Fruit fly (Drosophila melanogaster) whole organism, embryonic: ENCODE measurements around the gene CG31675.
A peak's percentile ranks its signal among the peaks of the same experiment; 100 is the strongest.

Experiments
- CG11695 ChIP-seq: fragments of 200-800 bp; sonication (Bioruptor generic); IDR thresholded peaks from 3 replicates; pipeline ENCODE4 v1.3.6; 2022; ENCODE audit warnings: missing biosample characterization, missing genetic modification characterization
- CG12659 ChIP-seq: fragments of 200-800 bp; sonication (Bioruptor generic); optimal IDR thresholded peaks from 3 replicates; lab custom pipeline; 2017; ENCODE audit warnings: mild to moderate bottlenecking, missing biosample characterization, missing genetic modification reagents, missing genetic modification characterization
- CG12744 ChIP-seq: fragments of 200-800 bp; sonication (Bioruptor generic); optimal IDR thresholded peaks from 2 replicates; lab custom pipeline; 2016; ENCODE audit warnings: missing biosample characterization, missing genetic modification characterization
- CG12769 ChIP-seq: fragments of 200-800 bp; sonication (Bioruptor generic); optimal IDR thresholded peaks from 2 replicates; lab custom pipeline; 2019; ENCODE audit warnings: missing biosample characterization, mild to moderate bottlenecking, missing genetic modification characterization, moderate library complexity
- CG13287 ChIP-seq: fragments of 200-800 bp; sonication (Bioruptor generic); IDR thresholded peaks from 2 replicates; pipeline ENCODE4 v1.3.6; 2022; ENCODE audit warnings: missing biosample characterization, missing genetic modification characterization; ENCODE audit not compliant: partially characterized antibody
- CG14441 ChIP-seq: fragments of 200-800 bp; sonication (Bioruptor generic); IDR thresholded peaks from 2 replicates; pipeline ENCODE4 v1.3.6; 2022; ENCODE audit warnings: missing biosample characterization, missing genetic modification characterization
- CG16863 ChIP-seq: fragments of 200-800 bp; sonication (Bioruptor generic); optimal IDR thresholded peaks from 3 replicates; lab custom pipeline; 2016; ENCODE audit warnings: missing biosample characterization, missing genetic modification characterization
- CG17385 ChIP-seq: fragments of 200-800 bp; sonication (Bioruptor generic); optimal IDR thresholded peaks from 3 replicates; lab custom pipeline; 2018; ENCODE audit warnings: missing biosample characterization, mild to moderate bottlenecking, missing genetic modification characterization
- CG18619 ChIP-seq: fragments of 200-800 bp; sonication (Bioruptor generic); optimal IDR thresholded peaks from 3 replicates; lab custom pipeline; 2017; ENCODE audit warnings: missing biosample characterization, mild to moderate bottlenecking, missing genetic modification characterization
- CG2120 ChIP-seq: fragments of 200-800 bp; sonication (Bioruptor generic); optimal IDR thresholded peaks from 3 replicates; lab custom pipeline; 2016; ENCODE audit warnings: missing biosample characterization, missing genetic modification characterization
- CG2875 ChIP-seq: fragments of 200-800 bp; sonication (Bioruptor generic); optimal IDR thresholded peaks from 2 replicates; lab custom pipeline; 2017; ENCODE audit warnings: missing biosample characterization, mild to moderate bottlenecking, missing genetic modification characterization, missing genetic modification reagents
- CG30431 ChIP-seq: fragments of 200-800 bp; sonication (Bioruptor generic); optimal IDR thresholded peaks from 2 replicates; lab custom pipeline; 2017; ENCODE audit warnings: missing biosample characterization, missing genetic modification characterization
- CG3065 ChIP-seq: fragments of 200-800 bp; sonication (Bioruptor generic); optimal IDR thresholded peaks from 2 replicates; lab custom pipeline; 2016; ENCODE audit warnings: missing biosample characterization, missing genetic modification characterization
- CG34224 ChIP-seq: fragments of 200-800 bp; sonication (Bioruptor generic); IDR thresholded peaks from 3 replicates; pipeline ENCODE4 v1.3.6; 2022; ENCODE audit warnings: missing biosample characterization, missing genetic modification characterization; ENCODE audit not compliant: partially characterized antibody
- CG3726 ChIP-seq: fragments of 200-800 bp; sonication (Bioruptor generic); IDR thresholded peaks from 3 replicates; pipeline ENCODE4, ENCODE4 v1.3.6; 2022; ENCODE audit warnings: missing biosample characterization, missing genetic modification characterization
- CG3838 ChIP-seq: fragments of 200-800 bp; sonication (Bioruptor generic); optimal IDR thresholded peaks from 3 replicates; lab custom pipeline; 2016; ENCODE audit warnings: missing biosample characterization, missing genetic modification characterization
- CG5953 ChIP-seq: fragments of 200-800 bp; sonication (Bioruptor generic); IDR thresholded peaks from 2 replicates; pipeline ENCODE4 v1.3.6; 2022; ENCODE audit warnings: missing biosample characterization, missing genetic modification characterization
- CG9437 ChIP-seq: fragments of 200-800 bp; sonication (Bioruptor generic); optimal IDR thresholded peaks from 2 replicates; lab custom pipeline; 2018; ENCODE audit warnings: missing biosample characterization, mild to moderate bottlenecking, missing genetic modification characterization
- D ChIP-seq, 2 experiments: fragments of 200-800 bp in 1 of 2; fragments of >200 bp in 1 of 2; sonication (Bioruptor generic) in 1 of 2; optimal IDR thresholded peaks; 2 replicates in 1 of 2; 3 replicates in 1 of 2; lab custom pipeline; 2017; ENCODE audit warnings: mild to moderate bottlenecking in 1 of 2, missing biosample characterization in 1 of 2, missing genetic modification characterization in 1 of 2, missing genetic modification reagents in 1 of 2
- E2f2 ChIP-seq: fragments of 200-800 bp; sonication (Bioruptor generic); IDR thresholded peaks from 2 replicates; pipeline ENCODE4 v1.3.6; 2022; ENCODE audit warnings: missing biosample characterization, missing genetic modification characterization
- Hand ChIP-seq: fragments of 200-800 bp; sonication (Bioruptor generic); optimal IDR thresholded peaks from 2 replicates; lab custom pipeline; 2017; ENCODE audit warnings: mild to moderate bottlenecking, missing biosample characterization, missing genetic modification reagents, missing genetic modification characterization
- Hr3 ChIP-seq: fragments of 200-800 bp; sonication (Bioruptor generic); optimal IDR thresholded peaks from 3 replicates; lab custom pipeline; 2016; ENCODE audit warnings: missing biosample characterization, missing genetic modification characterization
- Hsf ChIP-seq: fragments of 200-800 bp; sonication (Bioruptor generic); optimal IDR thresholded peaks from 3 replicates; lab custom pipeline; 2016; ENCODE audit warnings: missing biosample characterization, missing genetic modification characterization
- Lpt ChIP-seq: fragments of >200 bp; optimal IDR thresholded peaks from 2 replicates; lab custom pipeline; 2018; ENCODE audit warnings: missing biosample characterization, missing genetic modification characterization
- Mad ChIP-seq: fragments of 200-800 bp; sonication (Bioruptor generic); optimal IDR thresholded peaks from 2 replicates; lab custom pipeline; 2016; ENCODE audit warnings: missing biosample characterization, missing genetic modification characterization
- Neu2 ChIP-seq: fragments of 200-800 bp; sonication (Bioruptor generic); optimal IDR thresholded peaks from 3 replicates; lab custom pipeline; 2016; ENCODE audit warnings: missing biosample characterization, missing genetic modification characterization, borderline replicate concordance
- NfI ChIP-seq: fragments of 200-800 bp; sonication (Bioruptor generic); optimal IDR thresholded peaks from 3 replicates; lab custom pipeline; 2018; ENCODE audit warnings: missing biosample characterization, mild to moderate bottlenecking, missing genetic modification characterization, moderate library complexity
- Oaz ChIP-seq: fragments of 200-800 bp; sonication (Bioruptor generic); IDR thresholded peaks from 2 replicates; pipeline ENCODE4 v1.3.6; 2022; ENCODE audit warnings: missing biosample characterization, missing genetic modification characterization
- TFAM ChIP-seq: fragments of 200-800 bp; sonication (Bioruptor generic); optimal IDR thresholded peaks from 2 replicates; lab custom pipeline; 2017; ENCODE audit warnings: missing biosample characterization, missing genetic modification characterization, inconsistent platforms
- Taf1 ChIP-seq: fragments of 200-800 bp; sonication (Bioruptor generic); IDR thresholded peaks from 2 replicates; pipeline ENCODE4 v1.3.6; 2022; ENCODE audit warnings: missing biosample characterization, missing genetic modification characterization
- bcd ChIP-seq: fragments of 200-800 bp; sonication (Bioruptor generic); optimal IDR thresholded peaks from 2 replicates; lab custom pipeline; 2017; ENCODE audit warnings: missing biosample characterization, mild to moderate bottlenecking, missing genetic modification characterization
- cato ChIP-seq: fragments of 200-800 bp; sonication (Bioruptor generic); optimal IDR thresholded peaks from 2 replicates; lab custom pipeline; 2016; ENCODE audit warnings: missing biosample characterization, missing genetic modification characterization, borderline replicate concordance
- corto ChIP-seq: fragments of 200-800 bp; sonication (Bioruptor generic); optimal IDR thresholded peaks from 2 replicates; lab custom pipeline; 2016; ENCODE audit warnings: missing biosample characterization, mild to moderate bottlenecking, missing genetic modification characterization, moderate library complexity
- ewg ChIP-seq: fragments of 200-800 bp; sonication (Bioruptor generic); optimal IDR thresholded peaks from 3 replicates; lab custom pipeline; 2017; ENCODE audit warnings: mild to moderate bottlenecking, missing biosample characterization, missing genetic modification reagents, missing genetic modification characterization
- ftz-f1 ChIP-seq: fragments of 200-800 bp; sonication (Bioruptor generic); optimal IDR thresholded peaks from 2 replicates; lab custom pipeline; 2016; ENCODE audit warnings: missing biosample characterization, missing genetic modification characterization
- gce ChIP-seq: fragments of 200-800 bp; sonication (Bioruptor generic); IDR thresholded peaks from 3 replicates; pipeline ENCODE4 v1.3.6; 2022; ENCODE audit warnings: missing biosample characterization, missing genetic modification characterization
- her ChIP-seq: fragments of 200-800 bp; sonication (Bioruptor generic); optimal IDR thresholded peaks from 2 replicates; lab custom pipeline; 2016; ENCODE audit warnings: missing biosample characterization, missing genetic modification characterization
- ind ChIP-seq: fragments of 200-800 bp; sonication (Bioruptor generic); optimal IDR thresholded peaks from 3 replicates; lab custom pipeline; 2016; ENCODE audit warnings: missing biosample characterization, missing genetic modification characterization
- insv ChIP-seq, 2 experiments: fragments of 200-800 bp; sonication (Bioruptor generic); optimal IDR thresholded peaks; 3 replicates each; lab custom pipeline; 2016 to 2018; ENCODE audit warnings: missing biosample characterization in 2 of 2, missing genetic modification characterization in 2 of 2
- lab ChIP-seq: fragments of 200-800 bp; sonication (Bioruptor generic); optimal IDR thresholded peaks from 3 replicates; lab custom pipeline; 2017; ENCODE audit warnings: missing biosample characterization, missing genetic modification characterization, mild to moderate bottlenecking, moderate library complexity, missing genetic modification reagents
- lmd ChIP-seq: fragments of 200-800 bp; sonication (Bioruptor generic); IDR thresholded peaks from 2 replicates; pipeline ENCODE4 v1.3.6; 2022; ENCODE audit warnings: missing biosample characterization, missing genetic modification characterization
- mirr ChIP-seq: fragments of 200-800 bp; sonication (Bioruptor generic); optimal IDR thresholded peaks from 3 replicates; lab custom pipeline; 2018; ENCODE audit warnings: missing biosample characterization, mild to moderate bottlenecking, missing genetic modification characterization
- p53 ChIP-seq: fragments of 200-800 bp; sonication (Bioruptor generic); optimal IDR thresholded peaks from 2 replicates; lab custom pipeline; 2016; ENCODE audit warnings: missing biosample characterization, missing genetic modification characterization
- psq ChIP-seq: fragments of 200-800 bp; sonication (Bioruptor generic); optimal IDR thresholded peaks from 2 replicates; lab custom pipeline; 2017; ENCODE audit warnings: missing biosample characterization, missing genetic modification characterization
- scrt ChIP-seq: fragments of 200-800 bp; sonication (Bioruptor generic); optimal IDR thresholded peaks from 2 replicates; lab custom pipeline; 2018; ENCODE audit warnings: missing biosample characterization, mild to moderate bottlenecking, missing genetic modification characterization, moderate library complexity
- sens ChIP-seq: fragments of 200-800 bp; sonication (Bioruptor generic); peaks from one replicate; lab custom pipeline; 2016; ENCODE audit warnings: missing biosample characterization, missing genetic modification characterization
- so ChIP-seq: fragments of 200-800 bp; sonication (Bioruptor generic); IDR thresholded peaks from 3 replicates; pipeline ENCODE4 v1.3.6; 2022; ENCODE audit warnings: missing biosample characterization, missing genetic modification characterization
- tin ChIP-seq: fragments of 200-800 bp; sonication (Bioruptor generic); optimal IDR thresholded peaks from 3 replicates; lab custom pipeline; 2016; ENCODE audit warnings: missing biosample characterization, missing genetic modification characterization
- unpg ChIP-seq: fragments of 200-800 bp; sonication (Bioruptor generic); optimal IDR thresholded peaks from 3 replicates; lab custom pipeline; 2018; ENCODE audit warnings: missing biosample characterization, mild to moderate bottlenecking, missing genetic modification characterization, moderate library complexity
- yki ChIP-seq: fragments of >200 bp; optimal IDR thresholded peaks from 3 replicates; lab custom pipeline; 2018
- zen2 ChIP-seq: fragments of 200-800 bp; sonication (Bioruptor generic); IDR thresholded peaks from 3 replicates; pipeline ENCODE4 v1.3.6; 2022; ENCODE audit warnings: missing biosample characterization, missing genetic modification characterization; ENCODE audit not compliant: partially characterized antibody

The CG31675 gene

DNA sequence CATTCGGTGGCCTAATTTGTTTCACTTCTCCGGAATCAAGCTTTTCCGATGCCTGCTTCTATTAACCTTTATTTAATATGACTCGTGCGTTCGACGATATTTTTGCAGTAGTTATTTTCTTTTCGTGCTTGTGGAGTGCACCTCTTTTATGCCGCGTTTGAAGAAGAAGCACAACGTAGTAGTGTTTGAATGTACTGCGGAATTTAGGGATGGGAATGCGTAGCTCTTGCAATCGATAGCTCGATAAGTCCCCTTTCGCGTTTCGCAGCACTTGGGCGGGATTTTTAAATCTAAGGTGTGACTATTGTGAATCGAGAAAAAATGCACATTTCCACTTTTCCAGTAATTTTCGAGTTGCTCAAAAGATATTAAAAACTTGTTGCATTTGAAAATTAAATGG is 51.2 kb downstream of the CG31675 start, which contains the start of the genes CG43739 and sky (continued):
- TF ChIP-seq CG9437 (GFP tag; lab: Kevin White, UChicago) (peak; percentile 89), Lpt (no peak), unpg (no peak), CG12769 (tag; lab: Kevin White, UChicago) (peak; percentile 24), mirr (GFP tag; lab: Kevin White, UChicago) (no peak), D (optimal IDR thresholded peaks at IDR 0.05; lab: Kevin White, UChicago) (no peak), D (GFP tag; optimal IDR thresholded peaks at IDR 0.05; lab: Kevin White, UChicago) (no peak), CG5953 (GFP tag; lab: Robert Waterston, UW) (no peak), scrt (peak; percentile 9), TFAM (GFP tag; lab: Kevin White, UChicago) (no peak), CG18619 (GFP tag; lab: Kevin White, UChicago) (no peak), CG12744 (no peak), CG3838 (no peak), gce (no peak), CG34224 (peak; percentile 84), cato (no peak), CG30431 (no peak), NfI (GFP tag; lab: Kevin White, UChicago) (no peak), lab (GFP tag; lab: Kevin White, UChicago) (peak; percentile 24), ewg (peak; percentile 35), zen2 (peak; percentile 80), so (no peak), Oaz (GFP tag; lab: Robert Waterston, UW) (no peak), CG11695 (GFP tag; lab: Robert Waterston, UW) (no peak), corto (GFP tag; lab: Kevin White, UChicago) (no peak), bcd (peak; percentile 7), her (GFP tag; lab: Kevin White, UChicago) (peak; percentile 37), Hsf (GFP tag; lab: Kevin White, UChicago) (peak; percentile 0), CG13287 (peak; percentile 88), CG3065 (GFP tag; lab: Kevin White, UChicago) (no peak), Hr3 (GFP tag; lab: Kevin White, UChicago) (no peak), CG17385 (GFP tag; lab: Kevin White, UChicago) (peak; percentile 97), Taf1 (GFP tag; lab: Robert Waterston, UW) (no peak), CG14441 (GFP tag; lab: Robert Waterston, UW) (no peak), CG16863 (GFP tag; lab: Kevin White, UChicago) (no peak), tin (GFP tag; lab: Kevin White, UChicago) (peak; percentile 27), E2f2 (peak; percentile 99), CG2120 (GFP tag; lab: Kevin White, UChicago) (peak; percentile 68), p53 (GFP tag; lab: Kevin White, UChicago) (no peak), Hand (no peak), sens (GFP tag; lab: Kevin White, UChicago) (peak; percentile 74), ftz-f1 (GFP tag; lab: Kevin White, UChicago) (no peak), yki (lab: Kevin White, UChicago) (no peak), CG3726 (GFP tag; lab: Robert Waterston, UW) (no peak), lmd (0 out of 2 replicates have a peak, but pooled peaks have one; percentile 6), CG2875 (GFP tag; lab: Kevin White, UChicago) (no peak), insv (GFP tag; optimal IDR thresholded peaks at IDR 0.05; lab: Kevin White, UChicago) (no peak), ind (GFP tag; lab: Kevin White, UChicago) (peak; percentile 1), Mad (GFP tag; lab: Kevin White, UChicago) (no peak), CG12659 (peak; percentile 35), Neu2 (GFP tag; lab: Kevin White, UChicago) (peak; percentile 80), psq (GFP tag; lab: Kevin White, UChicago) (no peak)
